Worm (Caenorhabditis elegans): Measurements from ENCODE around the gene M18.3.

DNA sequence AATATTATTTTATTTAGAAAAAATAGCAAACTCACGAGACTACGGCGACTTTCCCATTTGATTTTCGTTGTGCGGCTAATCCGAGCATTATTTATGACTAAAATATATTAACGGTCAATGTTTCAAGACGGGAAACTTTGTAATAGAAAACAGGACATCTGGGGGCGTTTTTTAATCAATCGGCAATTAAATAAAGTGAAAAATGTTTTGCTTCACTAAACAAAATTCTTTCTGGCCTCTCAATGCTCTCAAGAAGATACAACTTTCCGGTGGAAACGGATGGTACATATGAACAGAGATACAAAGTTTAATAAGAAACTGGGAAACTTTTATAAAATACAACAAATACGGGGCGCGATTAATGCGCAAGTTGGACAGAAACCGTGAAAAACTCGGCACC, 45.2 kb downstream of the M18.3 start, which contains the start of gene B0001.2:
- no peak for TF ChIP-seq pat-9 (tag; optimal IDR thresholded peaks at IDR 0.05)
- no peak for TF ChIP-seq nfya-1 (tag; optimal IDR thresholded peaks at IDR 0.05)
- no peak for TF ChIP-seq ets-4 (tag; optimal IDR thresholded peaks at IDR 0.05)
- no peak for TF ChIP-seq ama-1 (optimal IDR thresholded peaks at IDR 0.05)
- TF ChIP-seq rnt-1 (tag; optimal IDR thresholded peaks at IDR 0.05): no peak
- TF ChIP-seq elt-2 (tag; optimal IDR thresholded peaks at IDR 0.05): no peak
